Fruit fly (Drosophila melanogaster) whole organism, embryonic: Measurements from ENCODE around the gene Ccdc114.

Source experiments
- B-H1 ChIP-seq: fragments of 200-800 bp; sonication (Bioruptor generic); IDR thresholded peaks from 3 replicates; pipeline ENCODE4 v1.3.6; 2022; ENCODE audit warnings: missing biosample characterization, missing genetic modification characterization
- BEAF-32 ChIP-seq: fragments of 200-800 bp; sonication (Bioruptor generic); optimal IDR thresholded peaks from 3 replicates; lab custom pipeline; 2017; ENCODE audit warnings: missing biosample characterization, missing genetic modification characterization, mild to moderate bottlenecking, moderate library complexity, missing genetic modification reagents
- Bgb ChIP-seq: fragments of 200-800 bp; sonication (Bioruptor generic); IDR thresholded peaks from 2 replicates; pipeline ENCODE4 v1.3.6; 2022; ENCODE audit warnings: missing biosample characterization, missing genetic modification characterization; ENCODE audit not compliant: partially characterized antibody
- CG10321 ChIP-seq: fragments of 200-800 bp; sonication (Bioruptor generic); IDR thresholded peaks from 2 replicates; pipeline ENCODE4 v1.3.6; 2022; ENCODE audit warnings: missing biosample characterization, missing genetic modification characterization
- CG11093 ChIP-seq: fragments of 200-800 bp; sonication (Bioruptor generic); IDR thresholded peaks from 3 replicates; pipeline ENCODE4 v1.3.6; 2022; ENCODE audit warnings: missing biosample characterization, missing genetic modification characterization
- CG11696 ChIP-seq: fragments of 200-800 bp; sonication (Bioruptor generic); IDR thresholded peaks from 2 replicates; pipeline ENCODE4 v1.3.6; 2022; ENCODE audit warnings: missing biosample characterization, missing genetic modification characterization
- CG11723 ChIP-seq: fragments of 200-800 bp; sonication (Bioruptor generic); optimal IDR thresholded peaks from 2 replicates; lab custom pipeline; 2017; ENCODE audit warnings: missing biosample characterization, mild to moderate bottlenecking, missing genetic modification characterization
- CG12744 ChIP-seq: fragments of 200-800 bp; sonication (Bioruptor generic); optimal IDR thresholded peaks from 2 replicates; lab custom pipeline; 2016; ENCODE audit warnings: missing biosample characterization, missing genetic modification characterization
- CG13287 ChIP-seq: fragments of 200-800 bp; sonication (Bioruptor generic); IDR thresholded peaks from 2 replicates; pipeline ENCODE4 v1.3.6; 2022; ENCODE audit warnings: missing biosample characterization, missing genetic modification characterization; ENCODE audit not compliant: partially characterized antibody
- CG15269 ChIP-seq: fragments of 200-800 bp; sonication (Bioruptor generic); optimal IDR thresholded peaks from 2 replicates; lab custom pipeline; 2018; ENCODE audit warnings: missing biosample characterization, mild to moderate bottlenecking, missing genetic modification characterization, moderate library complexity
- CG16779 ChIP-seq: fragments of 200-800 bp; sonication (Bioruptor generic); IDR thresholded peaks from 2 replicates; pipeline ENCODE4 v1.3.6; 2022; ENCODE audit warnings: missing biosample characterization, missing genetic modification characterization
- CG17568 ChIP-seq: fragments of 200-800 bp; sonication (Bioruptor generic); optimal IDR thresholded peaks from 2 replicates; lab custom pipeline; 2018; ENCODE audit warnings: missing biosample characterization, mild to moderate bottlenecking, missing genetic modification characterization, moderate library complexity
- CG18599 ChIP-seq: fragments of 200-800 bp; sonication (Bioruptor generic); optimal IDR thresholded peaks from 3 replicates; lab custom pipeline; 2017; ENCODE audit warnings: missing biosample characterization, missing genetic modification characterization, mild to moderate bottlenecking, moderate library complexity, missing genetic modification reagents
- CG2129 ChIP-seq: fragments of 200-800 bp; sonication (Bioruptor generic); IDR thresholded peaks from 2 replicates; pipeline ENCODE4 v1.3.6; 2022; ENCODE audit warnings: missing biosample characterization, missing genetic modification characterization; ENCODE audit not compliant: partially characterized antibody
- CG30403 ChIP-seq: fragments of 200-800 bp; sonication (Bioruptor generic); optimal IDR thresholded peaks from 3 replicates; lab custom pipeline; 2016; ENCODE audit warnings: missing biosample characterization, missing genetic modification characterization
- CG31441 ChIP-seq: fragments of 200-800 bp; sonication (Bioruptor generic); IDR thresholded peaks from 2 replicates; pipeline ENCODE4 v1.3.6; 2022; ENCODE audit warnings: missing biosample characterization, missing genetic modification characterization
- CG3995 ChIP-seq: fragments of 200-800 bp; sonication (Bioruptor generic); optimal IDR thresholded peaks from 3 replicates; lab custom pipeline; 2016; ENCODE audit warnings: missing biosample characterization, missing genetic modification characterization
- CG6689 ChIP-seq: fragments of 200-800 bp; sonication (Bioruptor generic); IDR thresholded peaks from 2 replicates; pipeline ENCODE4 v1.3.6; 2022; ENCODE audit warnings: missing biosample characterization, missing genetic modification characterization
- CoRest ChIP-seq: fragments of 200-800 bp; sonication (Bioruptor generic); optimal IDR thresholded peaks from 3 replicates; lab custom pipeline; 2018; ENCODE audit warnings: missing biosample characterization, mild to moderate bottlenecking, missing genetic modification characterization, moderate library complexity
- Dek ChIP-seq: fragments of 200-800 bp; sonication (Bioruptor generic); optimal IDR thresholded peaks from 3 replicates; lab custom pipeline; 2019; ENCODE audit warnings: missing biosample characterization, mild to moderate bottlenecking, missing genetic modification characterization, moderate library complexity
- Fer1 ChIP-seq: fragments of 200-800 bp; sonication (Bioruptor generic); optimal IDR thresholded peaks from 2 replicates; lab custom pipeline; 2017; ENCODE audit warnings: missing biosample characterization, mild to moderate bottlenecking, missing genetic modification characterization
- MBD-R2 ChIP-seq: fragments of 200-800 bp; sonication (Bioruptor generic); IDR thresholded peaks from 2 replicates; pipeline ENCODE4 v1.3.6; 2022; ENCODE audit warnings: missing biosample characterization, missing genetic modification characterization
- Mad ChIP-seq: fragments of 200-800 bp; sonication (Bioruptor generic); optimal IDR thresholded peaks from 2 replicates; lab custom pipeline; 2016; ENCODE audit warnings: missing biosample characterization, missing genetic modification characterization
- Meics ChIP-seq: fragments of 200-800 bp; sonication (Bioruptor generic); optimal IDR thresholded peaks from 2 replicates; lab custom pipeline; 2017; ENCODE audit warnings: missing biosample characterization, mild to moderate bottlenecking, missing genetic modification characterization
- Nf-YB ChIP-seq: fragments of 200-800 bp; sonication (Bioruptor generic); optimal IDR thresholded peaks from 3 replicates; lab custom pipeline; 2019; ENCODE audit warnings: missing biosample characterization, mild to moderate bottlenecking, missing genetic modification characterization, moderate library complexity
- Opbp ChIP-seq: fragments of 200-800 bp; sonication (Bioruptor generic); IDR thresholded peaks from 3 replicates; pipeline ENCODE4 v1.3.6; 2022; ENCODE audit warnings: missing biosample characterization, missing genetic modification characterization; ENCODE audit not compliant: partially characterized antibody
- Rfx ChIP-seq: fragments of 200-800 bp; sonication (Bioruptor generic); IDR thresholded peaks from 2 replicates; pipeline ENCODE4 v1.3.6; 2022; ENCODE audit warnings: missing biosample characterization, missing genetic modification characterization
- Spps ChIP-seq: fragments of 200-800 bp; sonication (Bioruptor generic); optimal IDR thresholded peaks from 2 replicates; lab custom pipeline; 2018; ENCODE audit warnings: missing biosample characterization, mild to moderate bottlenecking, missing genetic modification characterization
- bcd ChIP-seq: fragments of 200-800 bp; sonication (Bioruptor generic); optimal IDR thresholded peaks from 2 replicates; lab custom pipeline; 2017; ENCODE audit warnings: missing biosample characterization, mild to moderate bottlenecking, missing genetic modification characterization
- bsh ChIP-seq, 2 experiments: fragments of 200-800 bp; sonication (Bioruptor generic); optimal IDR thresholded peaks; 2 replicates each; lab custom pipeline; 2017 to 2018; ENCODE audit warnings: mild to moderate bottlenecking in 2 of 2, missing biosample characterization in 2 of 2, missing genetic modification characterization in 2 of 2, moderate library complexity in 1 of 2
- cad ChIP-seq: fragments of >200 bp; optimal IDR thresholded peaks from 2 replicates; lab custom pipeline; 2017; ENCODE audit warnings: missing biosample characterization, missing genetic modification characterization
- dimm ChIP-seq: fragments of 200-800 bp; sonication (Bioruptor generic); IDR thresholded peaks from 2 replicates; pipeline ENCODE4 v1.3.6; 2022; ENCODE audit warnings: missing biosample characterization, missing genetic modification characterization
- disco-r ChIP-seq: fragments of 200-800 bp; sonication (Bioruptor generic); optimal IDR thresholded peaks from 2 replicates; lab custom pipeline; 2016; ENCODE audit warnings: missing biosample characterization, missing genetic modification characterization
- dysf ChIP-seq: fragments of 200-800 bp; sonication (Bioruptor generic); IDR thresholded peaks from 3 replicates; pipeline ENCODE4 v1.3.6; 2022; ENCODE audit warnings: missing biosample characterization, missing genetic modification characterization
- emc ChIP-seq: fragments of 200-800 bp; sonication (Bioruptor generic); optimal IDR thresholded peaks from 2 replicates; lab custom pipeline; 2016; ENCODE audit warnings: missing biosample characterization, missing genetic modification characterization
- h ChIP-seq: fragments of >200 bp; optimal IDR thresholded peaks from 2 replicates; lab custom pipeline; 2017
- hbn ChIP-seq: fragments of 200-800 bp; sonication (Bioruptor generic); IDR thresholded peaks from 2 replicates; pipeline ENCODE4 v1.3.6; 2022; ENCODE audit warnings: missing biosample characterization, missing genetic modification characterization; ENCODE audit not compliant: partially characterized antibody
- insv ChIP-seq, 2 experiments: fragments of 200-800 bp; sonication (Bioruptor generic); optimal IDR thresholded peaks; 3 replicates each; lab custom pipeline; 2016 to 2018; ENCODE audit warnings: missing biosample characterization in 2 of 2, missing genetic modification characterization in 2 of 2
- inv ChIP-seq: fragments of 200-800 bp; sonication (Bioruptor generic); IDR thresholded peaks from 2 replicates; pipeline ENCODE4 v1.3.6; 2022; ENCODE audit warnings: missing biosample characterization, missing genetic modification characterization; ENCODE audit not compliant: partially characterized antibody
- nerfin-2 ChIP-seq: fragments of 200-800 bp; sonication (Bioruptor generic); IDR thresholded peaks from 2 replicates; pipeline ENCODE4 v1.3.6; 2022; ENCODE audit warnings: missing biosample characterization, missing genetic modification characterization; ENCODE audit not compliant: partially characterized antibody
- odd ChIP-seq: fragments of 200-800 bp; sonication (Bioruptor generic); optimal IDR thresholded peaks from 2 replicates; lab custom pipeline; 2017; ENCODE audit warnings: missing biosample characterization, mild to moderate bottlenecking, missing genetic modification characterization
- pan ChIP-seq, 4 experiments: fragments of >200 bp in 3 of 4; fragments of 200-800 bp in 1 of 4; sonication (Bioruptor generic) in 1 of 4; optimal IDR thresholded peaks in 3 of 4; IDR thresholded peaks in 1 of 4; 2 replicates each; pipeline versions ENCODE4 v1.3.6 to Lab custom; 2017 to 2022; ENCODE audit warnings: missing biosample characterization in 2 of 4, missing genetic modification characterization in 2 of 4, mixed read lengths in 1 of 4
- pho ChIP-seq: fragments of 200-800 bp; sonication (Bioruptor generic); optimal IDR thresholded peaks from 2 replicates; lab custom pipeline; 2016; ENCODE audit warnings: missing biosample characterization, missing genetic modification characterization
- pros ChIP-seq: fragments of 200-800 bp; sonication (Bioruptor generic); optimal IDR thresholded peaks from 3 replicates; lab custom pipeline; 2019; ENCODE audit warnings: missing biosample characterization, mild to moderate bottlenecking, missing genetic modification characterization, moderate library complexity
- psq ChIP-seq: fragments of 200-800 bp; sonication (Bioruptor generic); optimal IDR thresholded peaks from 2 replicates; lab custom pipeline; 2017; ENCODE audit warnings: missing biosample characterization, missing genetic modification characterization
- pzg ChIP-seq: fragments of 200-800 bp; sonication (Bioruptor generic); optimal IDR thresholded peaks from 3 replicates; lab custom pipeline; 2018; ENCODE audit warnings: missing biosample characterization, mild to moderate bottlenecking, missing genetic modification characterization, moderate library complexity
- row ChIP-seq: fragments of 200-800 bp; sonication (Bioruptor generic); IDR thresholded peaks from 3 replicates; pipeline ENCODE4 v1.3.6; 2022; ENCODE audit warnings: missing biosample characterization, missing genetic modification characterization
- tll ChIP-seq, 2 experiments: fragments of 200-800 bp in 1 of 2; fragments of >200 bp in 1 of 2; sonication (Bioruptor generic) in 1 of 2; optimal IDR thresholded peaks; 2 replicates each; lab custom pipeline; 2017 to 2019; ENCODE audit warnings: missing biosample characterization in 2 of 2, missing genetic modification characterization in 2 of 2, mild to moderate bottlenecking in 1 of 2, moderate library complexity in 1 of 2
- tna ChIP-seq: fragments of 200-800 bp; sonication (Bioruptor generic); IDR thresholded peaks from 2 replicates; pipeline ENCODE4 v1.3.6; 2022; ENCODE audit warnings: missing biosample characterization, missing genetic modification characterization; ENCODE audit not compliant: partially characterized antibody
- vvl ChIP-seq: fragments of 200-800 bp; sonication (Bioruptor generic); IDR thresholded peaks from 2 replicates; pipeline ENCODE4 v1.3.6; 2022; ENCODE audit warnings: missing biosample characterization, missing genetic modification characterization

Gene Ccdc114

dm6 chr3R:16650950-16651349, 26.4 kb upstream of the Ccdc114 start, which contains the start of gene Mettl4:
Gene Mettl4 (minus strand): TSS chr3R:16651157.
- TF ChIP-seq CG15269 (tag; lab: Kevin White, UChicago) (no peak), Dek (no peak), cad (GFP tag; lab: Kevin White, UChicago) (no peak), tna (GFP tag; lab: Robert Waterston, UW) (peak; percentile 64; the same call in 1 of the 2 replicates), psq (GFP tag; lab: Kevin White, UChicago) (no peak), CG11723 (GFP tag; lab: Kevin White, UChicago) (no peak), Mad (GFP tag; lab: Kevin White, UChicago) (no peak), Fer1 (GFP tag; lab: Kevin White, UChicago) (no peak), B-H1 (GFP tag; lab: Robert Waterston, UW) (no peak), odd (no peak), CG30403 (no peak), Spps (tag; lab: Kevin White, UChicago) (no peak), CG2129 (GFP tag; lab: Robert Waterston, UW) (0 out of 2 replicates have a peak, but pooled peaks have one; percentile 24), CG6689 (GFP tag; lab: Robert Waterston, UW) (no peak), vvl (GFP tag; lab: Robert Waterston, UW) (no peak), disco-r (no peak), hbn (GFP tag; lab: Robert Waterston, UW) (peak; percentile 61), CG18599 (GFP tag; lab: Kevin White, UChicago) (no peak), CG10321 (GFP tag; lab: Robert Waterston, UW) (no peak), pros (GFP tag; lab: Kevin White, UChicago) (no peak), CG17568 (GFP tag; lab: Kevin White, UChicago) (no peak), inv (GFP tag; lab: Robert Waterston, UW) (0 out of 2 replicates have a peak, but pooled peaks have one; percentile 9), Rfx (GFP tag; lab: Robert Waterston, UW) (no peak), emc (GFP tag; lab: Kevin White, UChicago) (no peak), pho (GFP tag; lab: Kevin White, UChicago) (no peak), CG31441 (GFP tag; lab: Robert Waterston, UW) (no peak), dimm (GFP tag; lab: Robert Waterston, UW) (no peak), row (GFP tag; lab: Robert Waterston, UW) (no peak), CG13287 (GFP tag; lab: Robert Waterston, UW) (peak; percentile 82), CG12744 (GFP tag; lab: Kevin White, UChicago) (no peak), BEAF-32 (GFP tag; lab: Kevin White, UChicago) (peak; percentile 73), tll (GFP tag; optimal IDR thresholded peaks at IDR 0.05; lab: Kevin White, UChicago) (no peak), dysf (GFP tag; lab: Robert Waterston, UW) (no peak), Nf-YB (GFP tag; lab: Kevin White, UChicago) (no peak), MBD-R2 (GFP tag; lab: Robert Waterston, UW) (peak; percentile 62), bcd (no peak), bsh (GFP tag; optimal IDR thresholded peaks at IDR 0.05; lab: Kevin White, UChicago) (no peak), CoRest (tag; lab: Kevin White, UChicago) (peak; percentile 1), insv (GFP tag; optimal IDR thresholded peaks at IDR 0.05; lab: Kevin White, UChicago) (no peak), CG3995 (GFP tag; lab: Kevin White, UChicago) (peak; percentile 64), Bgb (GFP tag; lab: Robert Waterston, UW) (peak; percentile 67), CG16779 (no peak), Opbp (GFP tag; lab: Robert Waterston, UW) (peak; percentile 58; the same call in 2 of the 3 replicates), CG11093 (GFP tag; lab: Robert Waterston, UW) (no peak), pzg (GFP tag; lab: Kevin White, UChicago) (peak; percentile 50), Meics (GFP tag; lab: Kevin White, UChicago) (no peak), h (lab: Kevin White, UChicago) (no peak), pan (optimal IDR thresholded peaks at IDR 0.05; lab: Kevin White, UChicago) (no peak), pan (GFP tag; optimal IDR thresholded peaks at IDR 0.05 in 1 of 2, IDR thresholded peaks at IDR 0.05 in 1 of 2) (no peak), nerfin-2 (GFP tag; lab: Robert Waterston, UW) (peak; percentile 28; the same call in 1 of the 2 replicates), CG11696 (GFP tag; lab: Robert Waterston, UW) (no peak)
